Worm (Caenorhabditis elegans) whole organism, L4 larva: ENCODE data around the gene rps-27.

Experiments
- F44E2.7 ChIP-seq: fragments of 200-800 bp; sonication (Bioruptor generic); IDR thresholded peaks from 2 replicates; pipeline ENCODE4 v2.1.2; 2022; ENCODE audit warnings: missing genetic modification characterization, missing compliant biosample characterization
- ceh-82 ChIP-seq: sonication (generic microtip); optimal IDR thresholded peaks from 2 replicates; lab custom pipeline; 2017; ENCODE audit warnings: missing biosample characterization, missing genetic modification characterization
- ces-1 ChIP-seq: fragments of 150-350 bp; sonication (generic microtip); optimal IDR thresholded peaks from 4 replicates; lab custom pipeline; 2014; ENCODE audit warnings: missing biosample characterization, missing genetic modification reagents, missing genetic modification characterization
- duxl-1 ChIP-seq: sonication (generic microtip); optimal IDR thresholded peaks from 2 replicates; lab custom pipeline; 2016; ENCODE audit warnings: mild to moderate bottlenecking, missing genetic modification characterization, moderate library complexity, missing compliant biosample characterization; ENCODE audit not compliant: poor library complexity
- hlh-11 ChIP-seq: fragments of 200-800 bp; sonication (Bioruptor generic); optimal IDR thresholded peaks from 2 replicates; lab custom pipeline; 2018; ENCODE audit warnings: mild to moderate bottlenecking, missing genetic modification characterization, missing compliant biosample characterization
- lin-13 ChIP-seq: fragments of 150-350 bp; optimal IDR thresholded peaks from 2 replicates; lab custom pipeline; 2014; ENCODE audit warnings: missing biosample characterization, missing genetic modification reagents, missing genetic modification characterization
- lin-39 ChIP-seq: fragments of 150-350 bp; optimal IDR thresholded peaks from 2 replicates; lab custom pipeline; 2014; ENCODE audit warnings: missing biosample characterization, missing genetic modification reagents, missing genetic modification characterization
- nhr-11 ChIP-seq: fragments of 150-350 bp; optimal IDR thresholded peaks from 2 replicates; lab custom pipeline; 2014; ENCODE audit warnings: missing biosample characterization, missing genetic modification characterization
- pqm-1 ChIP-seq: sonication (generic microtip); optimal IDR thresholded peaks from 2 replicates; lab custom pipeline; 2017; ENCODE audit warnings: missing biosample characterization, missing genetic modification characterization
- set-16 ChIP-seq: fragments of 200-800 bp; sonication (Bioruptor generic); IDR thresholded peaks from 2 replicates; pipeline ENCODE4 v1.3.6; 2022; ENCODE audit warnings: missing genetic modification reagents, missing genetic modification characterization, missing compliant biosample characterization
- unc-62 ChIP-seq, 3 experiments: fragments of 150-350 bp in 1 of 3; sonication (generic microtip); optimal IDR thresholded peaks in 2 of 3; peaks in 1 of 3; 1 replicate in 1 of 3; 2 replicates in 2 of 3; lab custom pipeline; 2014 to 2017; ENCODE audit warnings: missing biosample characterization in 3 of 3, missing genetic modification characterization in 3 of 3, missing genetic modification reagents in 3 of 3, missing genotype in 1 of 3
- zag-1 ChIP-seq: fragments of 150-350 bp; optimal IDR thresholded peaks from 2 replicates; lab custom pipeline; 2014; ENCODE audit warnings: missing biosample characterization, missing genetic modification characterization

DNA sequence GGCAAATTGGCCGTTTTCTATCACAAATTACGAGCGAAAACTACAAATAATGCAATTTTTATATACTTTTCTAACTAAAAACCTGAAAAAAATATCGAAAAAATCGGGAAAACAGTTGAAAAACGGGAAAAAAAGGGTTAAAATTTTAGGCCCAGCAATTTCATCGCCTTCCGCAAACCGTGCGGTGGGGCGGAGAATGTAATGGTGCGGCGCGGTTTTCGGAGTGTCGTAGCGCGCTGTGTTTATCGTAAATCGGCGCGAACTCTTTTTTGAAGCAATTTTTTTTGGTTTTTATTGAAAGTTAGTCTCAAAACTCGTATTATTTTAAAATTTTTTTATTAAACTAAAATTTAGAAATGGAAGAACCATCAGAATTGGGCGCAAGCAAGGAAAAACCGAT, 597 bp upstream of the rps-27 start, which contains the start of gene picd-1:
- TF ChIP-seq pqm-1 (no peak), zag-1 (tag; lab: Kevin White, UChicago) (no peak), set-16 (GFP tag; lab: Robert Waterston, UW) (no peak), ceh-82 (tag; lab: Kevin White, UChicago) (no peak), hlh-11 (tag; lab: Kevin White, UChicago) (peak; percentile 48), ces-1 (GFP tag; lab: Kevin White, UChicago) (no peak), lin-13 (peak; percentile 64), nhr-11 (tag; lab: Kevin White, UChicago) (peak; percentile 27), unc-62 (GFP tag; optimal IDR thresholded peaks at IDR 0.05 in 1 of 2; lab: Kevin White, UChicago) (peak in 1 of 2 experiments; percentile 75), unc-62 (tag; optimal IDR thresholded peaks at IDR 0.05; lab: Kevin White, UChicago) (no peak), F44E2.7 (no peak), duxl-1 (tag; lab: Kevin White, UChicago) (no peak), lin-39 (tag; lab: Kevin White, UChicago) (no peak)
